Worm (Caenorhabditis elegans) whole organism, mixed stage, embryonic: ENCODE results near the gene AC8.3.
"Not testable (repeated sequence)": the region's sequence is repeated elsewhere in the genome, so short reads cannot be mapped to it uniquely, and the experiment has no call there.

ENCODE experiments used
- ham-2 ChIP-seq: fragments of 200-800 bp; sonication (Bioruptor generic); optimal IDR thresholded peaks from 2 replicates; lab custom pipeline; 2018; ENCODE audit warnings: mild to moderate bottlenecking, missing genetic modification characterization, missing compliant biosample characterization
- lin-32 ChIP-seq: fragments of 200-800 bp; sonication (Bioruptor generic); optimal IDR thresholded peaks from 2 replicates; lab custom pipeline; 2018; ENCODE audit warnings: mild to moderate bottlenecking, missing genetic modification characterization, missing compliant biosample characterization
- mep-1 ChIP-seq: fragments of 150-350 bp; optimal IDR thresholded peaks from 2 replicates; lab custom pipeline; 2017; ENCODE audit warnings: missing biosample characterization, missing genetic modification reagents, missing genetic modification characterization, inconsistent platforms

The AC8.3 gene

ce11 chrX:182119-182741 lies 47.0 kb downstream of the AC8.3 start, which contains the start of the genes T08D2.6 and chkr-1:
Gene T08D2.6 (minus strand): TSS chrX:182169.
Gene chkr-1 (plus strand): TSS chrX:182691.
- TF ChIP-seq ham-2; lin-32 (GFP tag; lab: Kevin White, UChicago); mep-1: not testable (repeated sequence)
